Worm (Caenorhabditis elegans) whole organism, L4 larva: ENCODE data around the gene madf-3.
A peak's percentile ranks its signal among the peaks of the same experiment; 100 is the strongest.

Experiments
- F26F4.8 ChIP-seq: fragments of 200-800 bp; sonication (Bioruptor generic); conservative IDR thresholded peaks from 2 replicates; pipeline ENCODE4 v1.3.6; 2022; ENCODE audit warnings: missing genetic modification characterization, missing compliant biosample characterization
- F44E2.7 ChIP-seq: fragments of 200-800 bp; sonication (Bioruptor generic); IDR thresholded peaks from 2 replicates; pipeline ENCODE4 v2.1.2; 2022; ENCODE audit warnings: missing genetic modification characterization, missing compliant biosample characterization
- Y105C5A.15 ChIP-seq: fragments of 200-800 bp; sonication (Bioruptor generic); IDR thresholded peaks from 2 replicates; pipeline ENCODE4 v1.3.6; 2022; ENCODE audit warnings: missing genetic modification characterization, missing compliant biosample characterization
- aha-1 ChIP-seq: fragments of 150-350 bp; peaks from one replicate; lab custom pipeline; 2014; ENCODE audit warnings: missing biosample characterization, missing genetic modification characterization
- arid-1 ChIP-seq: fragments of 200-800 bp; sonication (Bioruptor generic); conservative IDR thresholded peaks from 2 replicates; pipeline ENCODE4 v1.3.6; 2022; ENCODE audit warnings: missing genetic modification reagents, missing genetic modification characterization, missing compliant biosample characterization
- ceh-32 ChIP-seq: sonication (generic microtip); optimal IDR thresholded peaks from 2 replicates; lab custom pipeline; 2016; ENCODE audit warnings: mild to moderate bottlenecking, missing genetic modification characterization, missing compliant biosample characterization; ENCODE audit not compliant: poor library complexity
- ceh-44 ChIP-seq: fragments of 200-800 bp; sonication (Bioruptor generic); IDR thresholded peaks from 2 replicates; pipeline ENCODE4 v1.3.6; 2022; ENCODE audit warnings: missing genetic modification reagents, missing genetic modification characterization, missing compliant biosample characterization
- ceh-62 ChIP-seq: sonication (generic microtip); optimal IDR thresholded peaks from 2 replicates; lab custom pipeline; 2017; ENCODE audit warnings: missing biosample characterization, missing genetic modification characterization
- ces-1 ChIP-seq: fragments of 150-350 bp; sonication (generic microtip); optimal IDR thresholded peaks from 4 replicates; lab custom pipeline; 2014; ENCODE audit warnings: missing biosample characterization, missing genetic modification reagents, missing genetic modification characterization
- daf-16 ChIP-seq, 3 experiments: sonication (generic microtip); optimal IDR thresholded peaks; 2 replicates each; lab custom pipeline; 2016 to 2017; ENCODE audit warnings: missing genetic modification characterization in 3 of 3, missing genetic modification reagents in 3 of 3, mild to moderate bottlenecking in 2 of 3, missing compliant biosample characterization in 2 of 3, missing biosample characterization in 1 of 3, moderate library complexity in 1 of 3
- daf-19 ChIP-seq: fragments of 200-800 bp; sonication (Bioruptor generic); conservative IDR thresholded peaks from 2 replicates; pipeline ENCODE4 v1.3.6; 2022; ENCODE audit warnings: missing genetic modification characterization, missing compliant biosample characterization
- daf-8 ChIP-seq: fragments of 200-800 bp; sonication (Bioruptor generic); IDR thresholded peaks from 2 replicates; pipeline ENCODE4 v1.3.6; 2022; ENCODE audit warnings: missing genetic modification characterization, missing compliant biosample characterization
- dmd-6 ChIP-seq: fragments of 200-800 bp; sonication (Bioruptor generic); IDR thresholded peaks from 2 replicates; pipeline ENCODE4 v1.3.6; 2022; ENCODE audit warnings: missing genetic modification reagents, missing genetic modification characterization, missing compliant biosample characterization
- dpl-1 ChIP-seq: fragments of 150-350 bp; optimal IDR thresholded peaks from 2 replicates; lab custom pipeline; 2014; ENCODE audit warnings: missing biosample characterization, missing genetic modification reagents, missing genetic modification characterization
- egl-43 ChIP-seq: fragments of 200-800 bp; sonication (Bioruptor generic); IDR thresholded peaks from 2 replicates; pipeline ENCODE4 v1.3.6; 2022; ENCODE audit warnings: missing genetic modification reagents, missing genetic modification characterization, missing compliant biosample characterization
- hif-1 ChIP-seq, 2 experiments: sonication (generic microtip); optimal IDR thresholded peaks; 2 replicates each; lab custom pipeline; 2016 to 2017; ENCODE audit warnings: missing compliant biosample characterization in 2 of 2, missing genetic modification characterization in 2 of 2, missing genetic modification reagents in 2 of 2, missing genotype in 2 of 2, mild to moderate bottlenecking in 1 of 2
- hlh-11 ChIP-seq: fragments of 200-800 bp; sonication (Bioruptor generic); optimal IDR thresholded peaks from 2 replicates; lab custom pipeline; 2018; ENCODE audit warnings: mild to moderate bottlenecking, missing genetic modification characterization, missing compliant biosample characterization
- lim-7 ChIP-seq: fragments of 200-800 bp; sonication (Bioruptor generic); IDR thresholded peaks from 2 replicates; pipeline ENCODE4 v1.3.6; 2022; ENCODE audit warnings: missing genetic modification characterization, missing compliant biosample characterization
- lin-13 ChIP-seq: fragments of 150-350 bp; optimal IDR thresholded peaks from 2 replicates; lab custom pipeline; 2014; ENCODE audit warnings: missing biosample characterization, missing genetic modification reagents, missing genetic modification characterization
- lsy-2 ChIP-seq, 2 experiments: fragments of 150-350 bp in 1 of 2; sonication (generic microtip) in 1 of 2; optimal IDR thresholded peaks; 2 replicates each; lab custom pipeline; 2014 to 2017; ENCODE audit warnings: missing biosample characterization in 2 of 2, missing genetic modification characterization in 2 of 2
- mdl-1 ChIP-seq, 2 experiments: fragments of 150-350 bp in 1 of 2; sonication (generic microtip) in 1 of 2; optimal IDR thresholded peaks; 2 replicates each; lab custom pipeline; 2014 to 2017; ENCODE audit warnings: missing biosample characterization in 2 of 2, missing genetic modification characterization in 2 of 2
- mxl-2 ChIP-seq: fragments of 200-800 bp; sonication (Bioruptor generic); conservative IDR thresholded peaks from 2 replicates; pipeline ENCODE4 v1.3.6; 2022; ENCODE audit warnings: missing genetic modification reagents, missing genetic modification characterization, missing compliant biosample characterization
- nhr-10 ChIP-seq: fragments of 150-350 bp; optimal IDR thresholded peaks from 2 replicates; lab custom pipeline; 2014; ENCODE audit warnings: missing biosample characterization, missing genetic modification characterization
- nhr-28 ChIP-seq: fragments of 150-350 bp; optimal IDR thresholded peaks from 2 replicates; lab custom pipeline; 2014; ENCODE audit warnings: missing biosample characterization, missing genetic modification characterization
- nhr-48 ChIP-seq: sonication (generic microtip); optimal IDR thresholded peaks from 2 replicates; lab custom pipeline; 2016; ENCODE audit warnings: mild to moderate bottlenecking, missing genetic modification characterization, missing compliant biosample characterization
- nhr-76 ChIP-seq: fragments of 150-350 bp; optimal IDR thresholded peaks from 2 replicates; lab custom pipeline; 2014; ENCODE audit warnings: missing biosample characterization, missing genetic modification characterization
- nhr-77 ChIP-seq: fragments of 150-350 bp; optimal IDR thresholded peaks from 2 replicates; lab custom pipeline; 2014; ENCODE audit warnings: missing biosample characterization, missing genetic modification characterization
- pha-4 ChIP-seq, 2 experiments: fragments of 150-350 bp in 1 of 2; fragments of 200-800 bp in 1 of 2; sonication (Bioruptor generic) in 1 of 2; IDR thresholded peaks in 1 of 2; optimal IDR thresholded peaks in 1 of 2; 2 replicates each; pipeline versions ENCODE4 v1.3.6 to Lab custom; 2014 to 2022; ENCODE audit warnings: missing genetic modification characterization in 2 of 2, missing genetic modification reagents in 2 of 2, missing biosample characterization in 1 of 2, missing compliant biosample characterization in 1 of 2
- php-3 ChIP-seq: fragments of 200-800 bp; sonication (Bioruptor generic); IDR thresholded peaks from 2 replicates; pipeline ENCODE4 v1.3.6; 2022; ENCODE audit warnings: missing genetic modification reagents, missing genetic modification characterization, missing compliant biosample characterization
- sdz-12 ChIP-seq: fragments of 200-800 bp; sonication (Bioruptor generic); optimal IDR thresholded peaks from 2 replicates; lab custom pipeline; 2018; ENCODE audit warnings: mild to moderate bottlenecking, missing genetic modification characterization, missing compliant biosample characterization
- set-16 ChIP-seq: fragments of 200-800 bp; sonication (Bioruptor generic); IDR thresholded peaks from 2 replicates; pipeline ENCODE4 v1.3.6; 2022; ENCODE audit warnings: missing genetic modification reagents, missing genetic modification characterization, missing compliant biosample characterization
- snpc-1.2 ChIP-seq: fragments of 200-800 bp; sonication (Bioruptor generic); IDR thresholded peaks from 2 replicates; pipeline ENCODE4 v1.3.6; 2022; ENCODE audit warnings: missing genetic modification reagents, missing genetic modification characterization, missing compliant biosample characterization
- snpc-4 ChIP-seq: fragments of 150-350 bp; optimal IDR thresholded peaks from 2 replicates; lab custom pipeline; 2014; ENCODE audit warnings: missing biosample characterization, missing genetic modification characterization
- unc-130 ChIP-seq: sonication (generic microtip); optimal IDR thresholded peaks from 2 replicates; lab custom pipeline; 2016; ENCODE audit warnings: missing genetic modification reagents, missing genetic modification characterization, missing compliant biosample characterization
- unc-62 ChIP-seq, 3 experiments: fragments of 150-350 bp in 1 of 3; sonication (generic microtip); optimal IDR thresholded peaks in 2 of 3; peaks in 1 of 3; 1 replicate in 1 of 3; 2 replicates in 2 of 3; lab custom pipeline; 2014 to 2017; ENCODE audit warnings: missing biosample characterization in 3 of 3, missing genetic modification characterization in 3 of 3, missing genetic modification reagents in 3 of 3, missing genotype in 1 of 3
- vab-7 ChIP-seq: fragments of 200-800 bp; sonication (Bioruptor generic); IDR thresholded peaks from 2 replicates; pipeline ENCODE4 v1.3.6; 2022; ENCODE audit warnings: missing genetic modification reagents, missing genetic modification characterization, missing compliant biosample characterization
- ztf-7 ChIP-seq: fragments of 150-350 bp; optimal IDR thresholded peaks from 2 replicates; lab custom pipeline; 2014; ENCODE audit warnings: missing biosample characterization, missing genetic modification characterization

Gene madf-3

DNA sequence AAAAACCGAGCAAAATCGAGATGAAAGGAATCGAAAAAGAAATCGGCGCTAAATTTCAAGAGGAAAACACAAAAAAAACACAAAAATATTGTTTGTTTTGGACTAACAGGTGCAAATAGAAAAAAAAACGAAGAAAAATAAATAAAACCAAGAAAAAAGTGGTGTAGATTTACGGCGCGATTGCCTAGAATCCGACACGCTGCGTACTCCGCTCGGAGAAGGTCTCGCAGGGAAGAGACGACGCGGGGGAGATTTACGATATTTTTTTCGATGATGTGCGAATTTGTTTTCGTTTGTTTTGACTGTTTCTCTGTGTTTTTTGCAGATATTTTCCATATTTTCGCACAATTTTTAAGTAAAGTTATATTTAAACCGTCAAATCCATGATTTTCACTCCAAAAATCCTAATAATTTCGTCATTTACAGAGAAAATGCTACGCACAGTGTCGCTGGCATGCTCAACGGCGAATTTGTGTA is 35.3 kb upstream of the madf-3 start, which contains the start of gene sco-1 (continued):
- TF ChIP-seq lsy-2 (tag; optimal IDR thresholded peaks at IDR 0.05; lab: Kevin White, UChicago), result peak; percentile 80 to 97
- peak; percentile 93 for TF ChIP-seq nhr-77
- no peak for TF ChIP-seq Y105C5A.15 (GFP tag; lab: Robert Waterston, UW)
- TF ChIP-seq F26F4.8, result no peak
- TF ChIP-seq nhr-48 (tag; lab: Kevin White, UChicago), result peak; percentile 70
- TF ChIP-seq ceh-44 (GFP tag; lab: Robert Waterston, UW), result peak; percentile 58; the same call in 1 of the 2 replicates
- TF ChIP-seq pha-4 (GFP tag; IDR thresholded peaks at IDR 0.05; lab: Robert Waterston, UW), result peak; percentile 87
- TF ChIP-seq pha-4 (tag; optimal IDR thresholded peaks at IDR 0.05; lab: Kevin White, UChicago), result peak; percentile 82
- TF ChIP-seq sdz-12 (GFP tag; lab: Kevin White, UChicago), result peak; percentile 80
- TF ChIP-seq ztf-7, result peak; percentile 85
- TF ChIP-seq php-3 (GFP tag; lab: Robert Waterston, UW), result peak; percentile 88
- TF ChIP-seq mdl-1 (tag; optimal IDR thresholded peaks at IDR 0.05; lab: Kevin White, UChicago), result peak in 1 of 2 experiments; percentile 62
- TF ChIP-seq nhr-10 (tag; lab: Kevin White, UChicago), result peak; percentile 16
- TF ChIP-seq vab-7 (GFP tag; lab: Robert Waterston, UW), result peak; percentile 79
- TF ChIP-seq lin-13, result peak; percentile 93
- TF ChIP-seq unc-130 (GFP tag; lab: Kevin White, UChicago), result peak; percentile 92
- no peak for TF ChIP-seq set-16 (GFP tag; lab: Robert Waterston, UW)
- peak; percentile 90 for TF ChIP-seq dpl-1 (GFP tag; lab: Kevin White, UChicago)
- TF ChIP-seq F44E2.7 (GFP tag; lab: Robert Waterston, UW), result no peak
- TF ChIP-seq dmd-6, result peak; percentile 95
- peak; percentile 81 for TF ChIP-seq nhr-28 (tag; lab: Kevin White, UChicago)
- TF ChIP-seq snpc-4 (tag; lab: Kevin White, UChicago), result peak; percentile 60
- no peak for TF ChIP-seq daf-19 (GFP tag; lab: Robert Waterston, UW)
- peak; percentile 93 for TF ChIP-seq aha-1 (tag; lab: Kevin White, UChicago)
- TF ChIP-seq ceh-62, result no peak
- TF ChIP-seq daf-16 (GFP tag; optimal IDR thresholded peaks at IDR 0.05; lab: Kevin White, UChicago), result peak in 1 of 2 experiments; percentile 94
- TF ChIP-seq daf-16 (tag; optimal IDR thresholded peaks at IDR 0.05; lab: Kevin White, UChicago), result peak; percentile 82
- TF ChIP-seq snpc-1.2 (GFP tag; lab: Robert Waterston, UW), result 0 out of 2 replicates have a peak, but pooled peaks have one; percentile 16
- TF ChIP-seq hlh-11, result peak; percentile 90
- TF ChIP-seq ces-1 (GFP tag; lab: Kevin White, UChicago), result peak; percentile 42

- TF ChIP-seq daf-8, result no peak
- TF ChIP-seq mxl-2 (GFP tag; lab: Robert Waterston, UW), result no peak
- no peak for TF ChIP-seq ceh-32 (tag; lab: Kevin White, UChicago)
- no peak for TF ChIP-seq arid-1 (GFP tag; lab: Robert Waterston, UW)
- TF ChIP-seq lim-7, result no peak
- no peak for TF ChIP-seq hif-1 (tag; optimal IDR thresholded peaks at IDR 0.05; lab: Kevin White, UChicago)
- peak in 1 of 2 experiments; percentile 41 for TF ChIP-seq unc-62 (GFP tag; optimal IDR thresholded peaks at IDR 0.05 in 1 of 2; lab: Kevin White, UChicago)
- no peak for TF ChIP-seq unc-62 (tag; optimal IDR thresholded peaks at IDR 0.05; lab: Kevin White, UChicago)
Measured at ce11 chrII:4301307-4301706, 33.2 kb upstream of the madf-3 start, which contains the start of gene gtf-2F1. Gene gtf-2F1 (plus strand): TSS chrII:4301607.

DNA sequence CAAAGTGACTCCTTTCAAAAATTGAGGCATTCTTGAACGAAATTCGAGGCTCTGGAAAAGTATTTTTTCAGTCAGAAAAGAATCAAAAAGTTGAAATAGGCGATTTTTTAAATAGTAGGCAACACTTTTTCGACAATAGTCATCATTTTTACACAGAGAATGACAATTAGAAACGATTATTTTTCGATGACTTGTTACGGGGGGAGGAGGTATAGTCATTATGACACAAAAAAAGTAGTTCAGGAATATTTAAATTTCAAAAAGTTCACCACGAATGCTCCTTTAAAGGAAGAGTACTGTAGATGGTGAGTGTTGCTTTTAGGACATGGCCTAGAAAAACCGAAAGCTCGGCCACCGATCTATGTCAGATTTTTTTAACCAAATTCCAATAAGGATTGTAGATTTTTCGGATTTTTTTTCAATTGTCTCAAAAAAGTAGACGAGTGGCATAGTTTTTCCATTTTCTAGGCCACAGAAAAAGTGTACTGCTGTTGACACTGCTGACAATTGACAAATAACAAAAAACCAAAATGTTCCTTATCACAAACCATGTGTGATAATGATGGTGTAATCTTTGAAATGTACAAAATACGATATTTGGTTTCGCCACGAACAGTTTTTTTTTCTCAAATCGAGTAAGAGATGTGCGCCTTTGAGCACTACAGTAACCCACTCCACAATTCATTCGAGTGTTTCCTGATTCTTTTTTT is 27.5 kb upstream of the madf-3 start, which contains the start of gene Y52E8A.3:
Gene Y52E8A.3, minus strand, starts transcription at position 51 of the 710 bp plus-strand sequence.
- TF ChIP-seq aha-1 (tag; lab: Kevin White, UChicago), result no peak
- TF ChIP-seq unc-62 (GFP tag; optimal IDR thresholded peaks at IDR 0.05 in 1 of 2; lab: Kevin White, UChicago), result peak in 1 of 2 experiments; percentile 91
- no peak for TF ChIP-seq unc-62 (tag; optimal IDR thresholded peaks at IDR 0.05; lab: Kevin White, UChicago)
- TF ChIP-seq nhr-76 (tag; lab: Kevin White, UChicago), result no peak
- TF ChIP-seq hlh-11, result no peak
- TF ChIP-seq daf-16 (GFP tag; optimal IDR thresholded peaks at IDR 0.05; lab: Kevin White, UChicago), result no peak
- TF ChIP-seq daf-16 (tag; optimal IDR thresholded peaks at IDR 0.05; lab: Kevin White, UChicago), result peak; percentile 60
- no peak for TF ChIP-seq egl-43
